Worm (Caenorhabditis elegans): Measurements from ENCODE around the gene nhr-153.

DNA sequence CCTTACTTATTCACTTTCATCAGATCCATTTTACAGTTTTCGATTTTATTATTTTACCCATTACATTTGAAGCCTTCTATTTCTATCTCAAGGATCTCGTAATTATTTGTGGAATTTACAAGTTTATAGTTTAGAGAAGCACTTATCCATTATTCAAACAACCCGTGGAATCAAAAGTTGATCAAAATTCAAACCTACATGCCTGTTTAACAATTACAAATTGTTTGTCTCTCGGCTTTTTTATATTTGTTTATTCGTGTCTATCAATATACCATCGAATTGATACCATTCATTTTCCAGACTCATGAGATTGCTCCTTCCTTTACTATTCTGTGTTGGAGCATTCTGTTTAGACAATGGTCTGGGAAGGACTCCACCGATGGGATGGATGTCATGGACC, 17.1 kb upstream of the nhr-153 start, which contains the start of gene gana-1:
- TF ChIP-seq unc-62 (GFP tag; optimal IDR thresholded peaks at IDR 0.05) = no peak
- no peak for TF ChIP-seq nhr-12 (tag; optimal IDR thresholded peaks at IDR 0.05)
- no peak for TF ChIP-seq elt-3 (tag; optimal IDR thresholded peaks at IDR 0.05)
- TF ChIP-seq fkh-10 (GFP tag; optimal IDR thresholded peaks at IDR 0.05) = no peak
- TF ChIP-seq jun-1 (tag; optimal IDR thresholded peaks at IDR 0.05) = no peak
- no peak for TF ChIP-seq mml-1 (tag; optimal IDR thresholded peaks at IDR 0.05)
- TF ChIP-seq nhr-77 (tag; optimal IDR thresholded peaks at IDR 0.05) = no peak
- no peak for TF ChIP-seq ztf-11 (tag; optimal IDR thresholded peaks at IDR 0.05)
- no peak for TF ChIP-seq pha-4 (tag; optimal IDR thresholded peaks at IDR 0.05)
- no peak for TF ChIP-seq nhr-11 (tag; optimal IDR thresholded peaks at IDR 0.05)
- TF ChIP-seq nfya-1 (tag; optimal IDR thresholded peaks at IDR 0.05; ENCODE audit: insufficient read depth) = no peak
- no peak for TF ChIP-seq ztf-4 (tag; optimal IDR thresholded peaks at IDR 0.05)
- TF ChIP-seq nhr-28 (tag; optimal IDR thresholded peaks at IDR 0.05) = no peak
